Worm (Caenorhabditis elegans) whole organism, L4 larva: ENCODE results near the gene amt-1.

ENCODE experiments used
- F10B5.3 ChIP-seq: sonication (generic microtip); optimal IDR thresholded peaks from 2 replicates; lab custom pipeline; 2016; ENCODE audit warnings: mild to moderate bottlenecking, missing genetic modification characterization, missing compliant biosample characterization
- F37D6.2 ChIP-seq: sonication (generic microtip); optimal IDR thresholded peaks from 2 replicates; lab custom pipeline; 2016; ENCODE audit warnings: mild to moderate bottlenecking, missing genetic modification characterization, missing compliant biosample characterization
- R02D3.7 ChIP-seq: fragments of 150-350 bp; sonication (generic microtip); optimal IDR thresholded peaks from 3 replicates; lab custom pipeline; 2014; ENCODE audit warnings: missing biosample characterization, missing genetic modification characterization
- Y105C5A.15 ChIP-seq: fragments of 200-800 bp; sonication (Bioruptor generic); IDR thresholded peaks from 2 replicates; pipeline ENCODE4 v1.3.6; 2022; ENCODE audit warnings: missing genetic modification characterization, missing compliant biosample characterization
- Y75B8A.6 ChIP-seq: fragments of 200-800 bp; sonication (Bioruptor generic); IDR thresholded peaks from 2 replicates; pipeline ENCODE4 v1.3.6; 2022; ENCODE audit warnings: missing genetic modification reagents, missing genetic modification characterization, missing compliant biosample characterization
- aha-1 ChIP-seq: fragments of 150-350 bp; peaks from one replicate; lab custom pipeline; 2014; ENCODE audit warnings: missing biosample characterization, missing genetic modification characterization
- aly-2 ChIP-seq: sonication (generic microtip); optimal IDR thresholded peaks from 2 replicates; lab custom pipeline; 2018; ENCODE audit warnings: missing biosample characterization, missing genetic modification characterization
- ceh-20 ChIP-seq: fragments of 200-800 bp; sonication (Bioruptor generic); IDR thresholded peaks from 2 replicates; pipeline ENCODE4 v1.3.6; 2022; ENCODE audit warnings: missing genetic modification reagents, missing genetic modification characterization, missing compliant biosample characterization
- ceh-28 ChIP-seq: fragments of 150-350 bp; optimal IDR thresholded peaks from 2 replicates; lab custom pipeline; 2014; ENCODE audit warnings: missing biosample characterization, missing genetic modification reagents, missing genetic modification characterization
- daf-16 ChIP-seq, 3 experiments: sonication (generic microtip); optimal IDR thresholded peaks; 2 replicates each; lab custom pipeline; 2016 to 2017; ENCODE audit warnings: missing genetic modification characterization in 3 of 3, missing genetic modification reagents in 3 of 3, mild to moderate bottlenecking in 2 of 3, missing compliant biosample characterization in 2 of 3, missing biosample characterization in 1 of 3, moderate library complexity in 1 of 3
- dmd-6 ChIP-seq: fragments of 200-800 bp; sonication (Bioruptor generic); IDR thresholded peaks from 2 replicates; pipeline ENCODE4 v1.3.6; 2022; ENCODE audit warnings: missing genetic modification reagents, missing genetic modification characterization, missing compliant biosample characterization
- dmd-8 ChIP-seq: fragments of 200-800 bp; sonication (Bioruptor generic); IDR thresholded peaks from 2 replicates; pipeline ENCODE4 v1.3.6; 2022; ENCODE audit warnings: missing genetic modification characterization, missing compliant biosample characterization
- dpl-1 ChIP-seq: fragments of 150-350 bp; optimal IDR thresholded peaks from 2 replicates; lab custom pipeline; 2014; ENCODE audit warnings: missing biosample characterization, missing genetic modification reagents, missing genetic modification characterization
- dve-1 ChIP-seq: sonication (generic microtip); optimal IDR thresholded peaks from 2 replicates; lab custom pipeline; 2017; ENCODE audit warnings: antibody characterized with exemption, mild to moderate bottlenecking, missing genetic modification characterization, missing compliant biosample characterization; ENCODE audit not compliant: insufficient read depth
- fkh-10 ChIP-seq: fragments of 150-350 bp; optimal IDR thresholded peaks from 2 replicates; lab custom pipeline; 2014; ENCODE audit warnings: missing biosample characterization, missing genetic modification reagents, missing genetic modification characterization
- fos-1 ChIP-seq: fragments of 150-350 bp; optimal IDR thresholded peaks from 2 replicates; lab custom pipeline; 2014; ENCODE audit warnings: missing biosample characterization, missing genetic modification characterization
- hif-1 ChIP-seq, 2 experiments: sonication (generic microtip); optimal IDR thresholded peaks; 2 replicates each; lab custom pipeline; 2016 to 2017; ENCODE audit warnings: missing compliant biosample characterization in 2 of 2, missing genetic modification characterization in 2 of 2, missing genetic modification reagents in 2 of 2, missing genotype in 2 of 2, mild to moderate bottlenecking in 1 of 2
- hlh-30 ChIP-seq: sonication (generic microtip); optimal IDR thresholded peaks from 2 replicates; lab custom pipeline; 2017; ENCODE audit warnings: antibody characterized with exemption, mild to moderate bottlenecking, missing genetic modification characterization, missing compliant biosample characterization; ENCODE audit not compliant: insufficient read depth
- hmg-1.1 ChIP-seq: fragments of 200-800 bp; sonication (Bioruptor generic); IDR thresholded peaks from 2 replicates; pipeline ENCODE4 v1.3.6; 2022; ENCODE audit warnings: missing genetic modification reagents, missing genetic modification characterization, missing compliant biosample characterization
- jun-1 ChIP-seq: fragments of 150-350 bp; optimal IDR thresholded peaks from 2 replicates; lab custom pipeline; 2014; ENCODE audit warnings: missing biosample characterization, missing genetic modification reagents, missing genetic modification characterization
- lin-1 ChIP-seq: fragments of 200-800 bp; sonication (Bioruptor generic); IDR thresholded peaks from 2 replicates; pipeline ENCODE4 v1.3.6; 2022; ENCODE audit warnings: missing genetic modification reagents, missing genetic modification characterization, missing compliant biosample characterization
- lin-13 ChIP-seq: fragments of 150-350 bp; optimal IDR thresholded peaks from 2 replicates; lab custom pipeline; 2014; ENCODE audit warnings: missing biosample characterization, missing genetic modification reagents, missing genetic modification characterization
- lin-15B ChIP-seq: fragments of 150-350 bp; sonication (generic microtip); optimal IDR thresholded peaks from 3 replicates; lab custom pipeline; 2014; ENCODE audit warnings: missing biosample characterization, missing genetic modification characterization
- lir-3 ChIP-seq: sonication (generic microtip); optimal IDR thresholded peaks from 2 replicates; lab custom pipeline; 2016; ENCODE audit warnings: mild to moderate bottlenecking, missing genetic modification characterization, missing compliant biosample characterization
- mxl-3 ChIP-seq: fragments of 200-800 bp; sonication (Bioruptor generic); optimal IDR thresholded peaks from 2 replicates; lab custom pipeline; 2018; ENCODE audit warnings: mild to moderate bottlenecking, missing genetic modification characterization, missing compliant biosample characterization
- nhr-10 ChIP-seq: fragments of 150-350 bp; optimal IDR thresholded peaks from 2 replicates; lab custom pipeline; 2014; ENCODE audit warnings: missing biosample characterization, missing genetic modification characterization
- nhr-102 ChIP-seq: sonication (generic microtip); optimal IDR thresholded peaks from 2 replicates; lab custom pipeline; 2016; ENCODE audit warnings: mild to moderate bottlenecking, missing genetic modification characterization, moderate library complexity, missing compliant biosample characterization
- nhr-11 ChIP-seq: fragments of 150-350 bp; optimal IDR thresholded peaks from 2 replicates; lab custom pipeline; 2014; ENCODE audit warnings: missing biosample characterization, missing genetic modification characterization
- nhr-28 ChIP-seq: fragments of 150-350 bp; optimal IDR thresholded peaks from 2 replicates; lab custom pipeline; 2014; ENCODE audit warnings: missing biosample characterization, missing genetic modification characterization
- nhr-41 ChIP-seq: fragments of 200-800 bp; sonication (Bioruptor generic); IDR thresholded peaks from 2 replicates; pipeline ENCODE4 v1.3.6; 2022; ENCODE audit warnings: missing genetic modification reagents, missing genetic modification characterization, missing compliant biosample characterization
- nhr-42 ChIP-seq: fragments of 200-800 bp; sonication (Bioruptor generic); IDR thresholded peaks from 2 replicates; pipeline ENCODE4 v1.3.6; 2022; ENCODE audit warnings: missing genetic modification characterization, missing compliant biosample characterization
- nhr-6 ChIP-seq: fragments of 150-350 bp; optimal IDR thresholded peaks from 2 replicates; lab custom pipeline; 2014; ENCODE audit warnings: missing biosample characterization, missing genetic modification characterization
- nhr-77 ChIP-seq: fragments of 150-350 bp; optimal IDR thresholded peaks from 2 replicates; lab custom pipeline; 2014; ENCODE audit warnings: missing biosample characterization, missing genetic modification characterization
- rbr-2 ChIP-seq: sonication (generic microtip); optimal IDR thresholded peaks from 2 replicates; lab custom pipeline; 2016; ENCODE audit warnings: missing genotype, missing genetic modification characterization, missing compliant biosample characterization
- saeg-2 ChIP-seq: fragments of 200-800 bp; sonication (Bioruptor generic); IDR thresholded peaks from 2 replicates; pipeline ENCODE4 v1.3.6; 2022; ENCODE audit warnings: missing genetic modification reagents, missing genetic modification characterization, missing compliant biosample characterization
- sdz-12 ChIP-seq: fragments of 200-800 bp; sonication (Bioruptor generic); optimal IDR thresholded peaks from 2 replicates; lab custom pipeline; 2018; ENCODE audit warnings: mild to moderate bottlenecking, missing genetic modification characterization, missing compliant biosample characterization
- snpc-1.2 ChIP-seq: fragments of 200-800 bp; sonication (Bioruptor generic); IDR thresholded peaks from 2 replicates; pipeline ENCODE4 v1.3.6; 2022; ENCODE audit warnings: missing genetic modification reagents, missing genetic modification characterization, missing compliant biosample characterization
- snpc-4 ChIP-seq: fragments of 150-350 bp; optimal IDR thresholded peaks from 2 replicates; lab custom pipeline; 2014; ENCODE audit warnings: missing biosample characterization, missing genetic modification characterization
- spr-3 ChIP-seq: fragments of 200-800 bp; sonication (Bioruptor generic); optimal IDR thresholded peaks from 2 replicates; lab custom pipeline; 2018; ENCODE audit warnings: mild to moderate bottlenecking, missing genetic modification characterization, missing compliant biosample characterization
- tag-97 ChIP-seq: fragments of 200-800 bp; sonication (Bioruptor generic); IDR thresholded peaks from 2 replicates; pipeline ENCODE4 v1.3.6; 2022; ENCODE audit warnings: missing genetic modification characterization, missing compliant biosample characterization
- tra-1 ChIP-seq: fragments of 200-800 bp; sonication (Bioruptor generic); IDR thresholded peaks from 2 replicates; pipeline ENCODE4 v1.3.6; 2022; ENCODE audit warnings: missing genetic modification reagents, missing genetic modification characterization, missing compliant biosample characterization
- unc-130 ChIP-seq: sonication (generic microtip); optimal IDR thresholded peaks from 2 replicates; lab custom pipeline; 2016; ENCODE audit warnings: missing genetic modification reagents, missing genetic modification characterization, missing compliant biosample characterization
- vab-7 ChIP-seq: fragments of 200-800 bp; sonication (Bioruptor generic); IDR thresholded peaks from 2 replicates; pipeline ENCODE4 v1.3.6; 2022; ENCODE audit warnings: missing genetic modification reagents, missing genetic modification characterization, missing compliant biosample characterization
- zag-1 ChIP-seq: fragments of 150-350 bp; optimal IDR thresholded peaks from 2 replicates; lab custom pipeline; 2014; ENCODE audit warnings: missing biosample characterization, missing genetic modification characterization
- zfp-2 ChIP-seq: sonication (generic microtip); optimal IDR thresholded peaks from 2 replicates; lab custom pipeline; 2016; ENCODE audit warnings: mild to moderate bottlenecking, missing genetic modification characterization, missing compliant biosample characterization
- zfp-3 ChIP-seq: fragments of 200-800 bp; sonication (Bioruptor generic); conservative IDR thresholded peaks from 2 replicates; pipeline ENCODE4 v1.3.6; 2022; ENCODE audit warnings: missing genetic modification reagents, missing genetic modification characterization, missing compliant biosample characterization
- zip-11 ChIP-seq: fragments of 200-800 bp; sonication (Bioruptor generic); IDR thresholded peaks from 2 replicates; pipeline ENCODE4 v1.3.6; 2022; ENCODE audit warnings: missing genetic modification characterization, missing compliant biosample characterization
- zip-2 ChIP-seq: fragments of 150-350 bp; optimal IDR thresholded peaks from 2 replicates; lab custom pipeline; 2014; ENCODE audit warnings: missing biosample characterization, missing genetic modification characterization
- ztf-7 ChIP-seq: fragments of 150-350 bp; optimal IDR thresholded peaks from 2 replicates; lab custom pipeline; 2014; ENCODE audit warnings: missing biosample characterization, missing genetic modification characterization

Gene amt-1

DNA sequence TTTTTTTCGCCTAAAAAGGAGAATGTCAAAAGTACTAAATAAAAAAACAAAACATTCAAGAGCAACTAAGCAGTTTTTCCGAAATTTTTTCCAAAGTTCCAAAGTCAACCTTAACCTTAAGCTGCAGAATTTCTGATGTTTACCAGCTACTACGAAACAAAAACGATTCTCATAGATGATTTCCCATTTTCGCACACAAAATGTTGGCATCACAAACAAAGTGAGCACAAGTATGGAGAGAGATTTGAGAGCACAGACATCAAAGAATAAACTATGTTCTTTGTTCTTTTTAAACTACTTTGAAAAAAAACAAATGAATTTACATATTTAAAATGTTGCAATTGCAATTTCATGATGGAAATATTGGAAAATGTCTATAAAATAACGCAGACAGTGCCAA is 47.9 kb upstream of the amt-1 start (continued):
- peak; percentile 27 for TF ChIP-seq nhr-28
- TF ChIP-seq nhr-77 (tag; lab: Kevin White, UChicago) = no peak
- TF ChIP-seq unc-130 (GFP tag; lab: Kevin White, UChicago) = no peak
- TF ChIP-seq daf-16 (GFP tag; optimal IDR thresholded peaks at IDR 0.05; lab: Kevin White, UChicago) = no peak
- TF ChIP-seq daf-16 (tag; optimal IDR thresholded peaks at IDR 0.05; lab: Kevin White, UChicago) = peak; percentile 83
- TF ChIP-seq R02D3.7 (tag; lab: Kevin White, UChicago) = no peak
- no peak for TF ChIP-seq snpc-1.2 (GFP tag; lab: Robert Waterston, UW)
- TF ChIP-seq saeg-2 = no peak
- TF ChIP-seq F10B5.3 (tag; lab: Kevin White, UChicago) = no peak
- TF ChIP-seq zip-11 = no peak

ce11 chrX:4523887-4524350 is 47.3 kb upstream of the amt-1 start, which contains the start of gene pdi-2:
TSS of gene pdi-2 (plus strand) at chrX:4524155.
- TF ChIP-seq zip-2 (tag; lab: Kevin White, UChicago) = no peak
- no peak for TF ChIP-seq daf-16 (GFP tag; optimal IDR thresholded peaks at IDR 0.05; lab: Kevin White, UChicago)
- peak; percentile 62 for TF ChIP-seq daf-16 (tag; optimal IDR thresholded peaks at IDR 0.05; lab: Kevin White, UChicago)
- peak; percentile 22; the same call in 1 of the 2 replicates for TF ChIP-seq nhr-41 (GFP tag; lab: Robert Waterston, UW)
- TF ChIP-seq fkh-10 = peak; percentile 52
- 0 out of 2 replicates have a peak, but pooled peaks have one; percentile 25 for TF ChIP-seq Y75B8A.6 (GFP tag; lab: Robert Waterston, UW)
- no peak for TF ChIP-seq Y105C5A.15
- TF ChIP-seq sdz-12 = peak; percentile 27
- TF ChIP-seq spr-3 (GFP tag; lab: Kevin White, UChicago) = peak; percentile 91
- peak; percentile 47 for TF ChIP-seq dpl-1
- no peak for TF ChIP-seq aly-2 (tag; lab: Kevin White, UChicago)
- no peak for TF ChIP-seq fos-1
- no peak for TF ChIP-seq nhr-10 (tag; lab: Kevin White, UChicago)
- peak; percentile 77 for TF ChIP-seq dmd-6 (GFP tag; lab: Robert Waterston, UW)
- TF ChIP-seq vab-7 = no peak
- peak; percentile 24 for TF ChIP-seq rbr-2 (tag; lab: Kevin White, UChicago)
- no peak for TF ChIP-seq zfp-3 (GFP tag; lab: Robert Waterston, UW)
- TF ChIP-seq tra-1 (GFP tag; lab: Robert Waterston, UW) = peak; percentile 59; the same call in 1 of the 2 replicates
- peak; percentile 97 for TF ChIP-seq mxl-3 (GFP tag; lab: Kevin White, UChicago)
- no peak for TF ChIP-seq zag-1 (tag; lab: Kevin White, UChicago)
- peak; percentile 100 for TF ChIP-seq aha-1 (tag; lab: Kevin White, UChicago)
- no peak for TF ChIP-seq nhr-42 (GFP tag; lab: Robert Waterston, UW)
- TF ChIP-seq dve-1 (tag; lab: Kevin White, UChicago) = peak; percentile 79
- peak; percentile 70; the same call in 1 of the 2 replicates for TF ChIP-seq lin-1 (GFP tag; lab: Robert Waterston, UW)
- TF ChIP-seq F37D6.2 (tag; lab: Kevin White, UChicago) = peak; percentile 8
- no peak for TF ChIP-seq lir-3
- TF ChIP-seq nhr-6 (tag; lab: Kevin White, UChicago) = peak; percentile 49
- no peak for TF ChIP-seq ceh-28
- TF ChIP-seq tag-97 (GFP tag; lab: Robert Waterston, UW) = no peak
- TF ChIP-seq snpc-4 (tag; lab: Kevin White, UChicago) = no peak
- peak; percentile 78 for TF ChIP-seq lin-13
- TF ChIP-seq zip-11 = no peak
- peak; percentile 70 for TF ChIP-seq hlh-30 (tag; lab: Kevin White, UChicago)
- no peak for TF ChIP-seq ztf-7 (tag; lab: Kevin White, UChicago)
- TF ChIP-seq nhr-102 (tag; lab: Kevin White, UChicago) = peak; percentile 13
- TF ChIP-seq nhr-11 (tag; lab: Kevin White, UChicago) = peak; percentile 44
- no peak for TF ChIP-seq snpc-1.2 (GFP tag; lab: Robert Waterston, UW)
- TF ChIP-seq hmg-1.1 = peak; percentile 86
- TF ChIP-seq ceh-20 (GFP tag; lab: Robert Waterston, UW) = no peak
- TF ChIP-seq dmd-8 = 0 out of 2 replicates have a peak, but pooled peaks have one; percentile 29
- TF ChIP-seq lin-15B (tag; lab: Kevin White, UChicago) = no peak
- TF ChIP-seq jun-1 (tag; lab: Kevin White, UChicago) = peak; percentile 31
- TF ChIP-seq saeg-2 = 0 out of 2 replicates have a peak, but pooled peaks have one; percentile 25
- TF ChIP-seq hif-1 (tag; optimal IDR thresholded peaks at IDR 0.05; lab: Kevin White, UChicago) = peak in 1 of 2 experiments; percentile 99
- no peak for TF ChIP-seq zfp-2 (tag; lab: Kevin White, UChicago)
